Fruit fly (Drosophila melanogaster): ENCODE measurements around the gene GV1.

The GV1 gene

dm6 chr3L:1774713-1775648 is 35.4 kb upstream of the GV1 start, which contains the start of the genes CG13933 and PolD2 (continued):
- TF ChIP-seq dati (GFP tag; IDR thresholded peaks at IDR 0.05) (peak; percentile 89), CG15269 (tag; optimal IDR thresholded peaks at IDR 0.05) (peak; percentile 99), vnd (GFP tag; IDR thresholded peaks at IDR 0.05; ENCODE audit: partially characterized antibody) (peak; percentile 86), Stat92E (GFP tag; optimal IDR thresholded peaks at IDR 0.05) (peak in 1 of 3 experiments; percentile 95), peb (GFP tag; IDR thresholded peaks at IDR 0.05) (peak; percentile 94), dpn (GFP tag; optimal IDR thresholded peaks at IDR 0.05) (peak; percentile 53 to 98), CG15011 (GFP tag; optimal IDR thresholded peaks at IDR 0.05) (no peak), ewg (GFP tag; optimal IDR thresholded peaks at IDR 0.05) (peak; percentile 93), chif (GFP tag; optimal IDR thresholded peaks at IDR 0.05) (peak; percentile 48 to 89), stc (GFP tag; IDR thresholded peaks at IDR 0.05) (peak; percentile 99), CG4617 (GFP tag; optimal IDR thresholded peaks at IDR 0.05; ENCODE audit: borderline replicate concordance) (peak; percentile 91), ems (GFP tag; optimal IDR thresholded peaks at IDR 0.05) (peak; percentile 80), nmo (GFP tag; optimal IDR thresholded peaks at IDR 0.05) (peak; percentile 99), Oaz (GFP tag; IDR thresholded peaks at IDR 0.05) (peak; percentile 96), NC2α (GFP tag; optimal IDR thresholded peaks at IDR 0.05) (peak; percentile 44), CG2712 (tag; optimal IDR thresholded peaks at IDR 0.05) (peak; percentile 97), pros (GFP tag; optimal IDR thresholded peaks at IDR 0.05) (no peak), HLH54F (GFP tag; optimal IDR thresholded peaks at IDR 0.05) (peak; percentile 76), CG3726 (GFP tag; IDR thresholded peaks at IDR 0.05) (peak; percentile 96), CG1603 (tag; optimal IDR thresholded peaks at IDR 0.05) (no peak), cato (GFP tag; optimal IDR thresholded peaks at IDR 0.05; ENCODE audit: borderline replicate concordance) (peak; percentile 94), ken (GFP tag; IDR thresholded peaks at IDR 0.05) (peak; percentile 97), Aef1 (GFP tag; IDR thresholded peaks at IDR 0.05) (peak; percentile 98), tap (tag; optimal IDR thresholded peaks at IDR 0.05) (no peak), CG11723 (GFP tag; optimal IDR thresholded peaks at IDR 0.05) (no peak), unc-4 (GFP tag; IDR thresholded peaks at IDR 0.05; ENCODE audit: partially characterized antibody) (peak; percentile 64), Camta (GFP tag; optimal IDR thresholded peaks at IDR 0.05) (peak; percentile 50), esg (GFP tag; conservative IDR thresholded peaks at IDR 0.05) (peak; percentile 98), CG16863 (GFP tag; optimal IDR thresholded peaks at IDR 0.05) (peak; percentile 83), CG8765 (GFP tag; IDR thresholded peaks at IDR 0.05) (peak; percentile 90), CkIIα-i1 (GFP tag; IDR thresholded peaks at IDR 0.05) (peak; percentile 90), ro (GFP tag; IDR thresholded peaks at IDR 0.05) (peak; percentile 96), dimm (GFP tag; IDR thresholded peaks at IDR 0.05) (peak; percentile 95), CG31388 (GFP tag; optimal IDR thresholded peaks at IDR 0.05) (peak; percentile 41), Atf-2 (GFP tag; optimal IDR thresholded peaks at IDR 0.05) (peak; percentile 84), aop (GFP tag; IDR thresholded peaks at IDR 0.05) (peak; percentile 94), Tbp (GFP tag; optimal IDR thresholded peaks at IDR 0.05) (no peak), psq (GFP tag; optimal IDR thresholded peaks at IDR 0.05) (peak; percentile 92), Myb (GFP tag; optimal IDR thresholded peaks at IDR 0.05) (peak; percentile 42), CG9215 (GFP tag; IDR thresholded peaks at IDR 0.05) (peak; percentile 92), Hsf (GFP tag; optimal IDR thresholded peaks at IDR 0.05) (peak; percentile 90), MTF-1 (GFP tag; optimal IDR thresholded peaks at IDR 0.05; ENCODE audit: borderline replicate concordance) (peak; percentile 72), CG12391 (tag; optimal IDR thresholded peaks at IDR 0.05) (peak; percentile 98), nerfin-1 (tag; optimal IDR thresholded peaks at IDR 0.05) (no peak), CG32532 (GFP tag; IDR thresholded peaks at IDR 0.05) (peak; percentile 99), B-H2 (GFP tag; optimal IDR thresholded peaks at IDR 0.05) (no peak), ftz-f1 (GFP tag; optimal IDR thresholded peaks at IDR 0.05) (no peak), pzg (GFP tag; optimal IDR thresholded peaks at IDR 0.05) (peak; percentile 23), CG9932 (GFP tag; IDR thresholded peaks at IDR 0.05) (peak; percentile 99)
